Worm (Caenorhabditis elegans) whole organism, late embryonic: Measurements from ENCODE around the gene T09F5.10.

ENCODE experiments used
- F13H6.1 ChIP-seq: sonication (generic microtip); optimal IDR thresholded peaks from 2 replicates; lab custom pipeline; 2016; ENCODE audit warnings: missing genetic modification characterization, missing compliant biosample characterization
- K02D7.2 ChIP-seq: sonication (generic microtip); optimal IDR thresholded peaks from 2 replicates; lab custom pipeline; 2017; ENCODE audit warnings: mild to moderate bottlenecking, missing genetic modification characterization, missing compliant biosample characterization
- ama-1 ChIP-seq: fragments of 150-350 bp; optimal IDR thresholded peaks from 2 replicates; lab custom pipeline; 2014
- ceh-14 ChIP-seq: sonication (generic microtip); optimal IDR thresholded peaks from 2 replicates; lab custom pipeline; 2016; ENCODE audit warnings: missing genotype, missing genetic modification characterization, missing compliant biosample characterization
- ceh-18 ChIP-seq: sonication (generic microtip); optimal IDR thresholded peaks from 2 replicates; lab custom pipeline; 2016; ENCODE audit warnings: missing genetic modification characterization, missing compliant biosample characterization
- ceh-31 ChIP-seq: sonication (generic microtip); optimal IDR thresholded peaks from 2 replicates; lab custom pipeline; 2016; ENCODE audit warnings: missing genetic modification characterization, missing compliant biosample characterization
- ceh-45 ChIP-seq: fragments of 200-800 bp; sonication (Bioruptor generic); IDR thresholded peaks from 2 replicates; pipeline ENCODE4 v1.3.6; 2022; ENCODE audit warnings: missing genetic modification reagents, missing genetic modification characterization, missing compliant biosample characterization
- ceh-48 ChIP-seq: sonication (generic microtip); optimal IDR thresholded peaks from 2 replicates; lab custom pipeline; 2016; ENCODE audit warnings: missing genetic modification characterization, inconsistent platforms, missing compliant biosample characterization
- ceh-9 ChIP-seq: sonication (generic microtip); optimal IDR thresholded peaks from 2 replicates; lab custom pipeline; 2016; ENCODE audit warnings: mild to moderate bottlenecking, missing genetic modification characterization, inconsistent platforms, missing compliant biosample characterization
- che-1 ChIP-seq: sonication (generic microtip); optimal IDR thresholded peaks from 2 replicates; lab custom pipeline; 2016; ENCODE audit warnings: mild to moderate bottlenecking, missing genetic modification characterization, missing compliant biosample characterization
- elt-4 ChIP-seq: sonication (generic microtip); optimal IDR thresholded peaks from 2 replicates; lab custom pipeline; 2016; ENCODE audit warnings: missing genetic modification characterization, missing compliant biosample characterization
- fax-1 ChIP-seq: sonication (generic microtip); optimal IDR thresholded peaks from 2 replicates; lab custom pipeline; 2016; ENCODE audit warnings: missing genotype, missing genetic modification characterization, missing compliant biosample characterization
- fkh-6 ChIP-seq: sonication (generic microtip); optimal IDR thresholded peaks from 2 replicates; lab custom pipeline; 2016; ENCODE audit warnings: missing genetic modification characterization, missing compliant biosample characterization
- gmeb-2 ChIP-seq: sonication (generic microtip); optimal IDR thresholded peaks from 2 replicates; lab custom pipeline; 2016; ENCODE audit warnings: missing genetic modification characterization, inconsistent platforms, missing compliant biosample characterization
- hlh-13 ChIP-seq: fragments of 200-800 bp; sonication (Bioruptor generic); optimal IDR thresholded peaks from 2 replicates; lab custom pipeline; 2018; ENCODE audit warnings: mild to moderate bottlenecking, missing genetic modification characterization, missing compliant biosample characterization
- hlh-15 ChIP-seq: sonication (generic microtip); optimal IDR thresholded peaks from 2 replicates; lab custom pipeline; 2016; ENCODE audit warnings: missing genetic modification characterization, missing compliant biosample characterization
- hlh-30 ChIP-seq: sonication (generic microtip); optimal IDR thresholded peaks from 2 replicates; lab custom pipeline; 2017; ENCODE audit warnings: antibody characterized with exemption, missing genetic modification characterization, missing compliant biosample characterization; ENCODE audit not compliant: insufficient read depth
- lim-6 ChIP-seq: sonication (generic microtip); optimal IDR thresholded peaks from 2 replicates; lab custom pipeline; 2016; ENCODE audit warnings: missing genetic modification characterization, missing compliant biosample characterization
- madf-2 ChIP-seq: sonication (generic microtip); optimal IDR thresholded peaks from 2 replicates; lab custom pipeline; 2017; ENCODE audit warnings: missing genetic modification characterization, missing compliant biosample characterization
- nfya-1 ChIP-seq: sonication (generic microtip); optimal IDR thresholded peaks from 2 replicates; lab custom pipeline; 2017; ENCODE audit warnings: missing genetic modification characterization, mild to moderate bottlenecking, missing compliant biosample characterization, antibody characterized with exemption, moderate library complexity
- nhr-11 ChIP-seq: fragments of 150-350 bp; optimal IDR thresholded peaks from 2 replicates; lab custom pipeline; 2014; ENCODE audit warnings: missing biosample characterization, missing genetic modification characterization
- nhr-232 ChIP-seq: sonication (generic microtip); optimal IDR thresholded peaks from 2 replicates; lab custom pipeline; 2016; ENCODE audit warnings: missing genetic modification characterization, missing compliant biosample characterization
- npax-4 ChIP-seq: sonication (generic microtip); optimal IDR thresholded peaks from 2 replicates; lab custom pipeline; 2016; ENCODE audit warnings: missing genetic modification characterization, missing compliant biosample characterization
- odd-2 ChIP-seq: sonication (generic microtip); optimal IDR thresholded peaks from 2 replicates; lab custom pipeline; 2017; ENCODE audit warnings: antibody characterized with exemption, mild to moderate bottlenecking, missing genetic modification characterization, missing compliant biosample characterization
- pat-9 ChIP-seq: fragments of 200-800 bp; sonication (Bioruptor generic); optimal IDR thresholded peaks from 2 replicates; lab custom pipeline; 2018; ENCODE audit warnings: mild to moderate bottlenecking, missing genetic modification characterization, moderate library complexity, missing compliant biosample characterization
- pax-1 ChIP-seq: fragments of 150-350 bp; optimal IDR thresholded peaks from 2 replicates; lab custom pipeline; 2014; ENCODE audit warnings: missing biosample characterization, missing genetic modification characterization
- pha-2 ChIP-seq: sonication (generic microtip); optimal IDR thresholded peaks from 2 replicates; lab custom pipeline; 2017; ENCODE audit warnings: mild to moderate bottlenecking, missing genetic modification characterization, missing compliant biosample characterization
- pha-4 ChIP-seq: fragments of 150-350 bp; optimal IDR thresholded peaks from 2 replicates; lab custom pipeline; 2018; ENCODE audit warnings: missing biosample characterization, missing genetic modification reagents, missing genetic modification characterization
- pqm-1 ChIP-seq: sonication (generic microtip); optimal IDR thresholded peaks from 2 replicates; lab custom pipeline; 2016; ENCODE audit warnings: missing genetic modification characterization, missing compliant biosample characterization
- pros-1 ChIP-seq: fragments of 150-350 bp; optimal IDR thresholded peaks from 2 replicates; lab custom pipeline; 2014; ENCODE audit warnings: missing biosample characterization, missing genetic modification reagents, missing genetic modification characterization
- tbx-2 ChIP-seq: sonication (generic microtip); optimal IDR thresholded peaks from 2 replicates; lab custom pipeline; 2016; ENCODE audit warnings: missing genetic modification characterization, missing compliant biosample characterization
- tbx-7 ChIP-seq: sonication (generic microtip); optimal IDR thresholded peaks from 2 replicates; lab custom pipeline; 2016; ENCODE audit warnings: missing genotype, missing genetic modification characterization, missing compliant biosample characterization
- unc-86 ChIP-seq: sonication (generic microtip); optimal IDR thresholded peaks from 2 replicates; lab custom pipeline; 2016; ENCODE audit warnings: missing genetic modification characterization, missing compliant biosample characterization
- zip-5 ChIP-seq: sonication (generic microtip); optimal IDR thresholded peaks from 2 replicates; lab custom pipeline; 2016; ENCODE audit warnings: missing genetic modification characterization, missing compliant biosample characterization
- ztf-16 ChIP-seq: sonication (generic microtip); optimal IDR thresholded peaks from 2 replicates; lab custom pipeline; 2017; ENCODE audit warnings: missing genetic modification characterization, missing compliant biosample characterization

Gene T09F5.10

ce11 chrV:15153277-15153676, 26.6 kb upstream of the T09F5.10 start, which contains the start of gene srh-55:
TSS of gene srh-55 (plus strand) at chrV:15153577.
- TF ChIP-seq nhr-232 (tag; lab: Kevin White, UChicago) (no peak), pha-2 (tag; lab: Kevin White, UChicago) (no peak), ceh-45 (GFP tag; lab: Robert Waterston, UW) (no peak), nfya-1 (tag; lab: Kevin White, UChicago) (no peak)

ce11 chrV:15156504-15156903, 23.4 kb upstream of the T09F5.10 start:
- TF ChIP-seq madf-2 (tag; lab: Kevin White, UChicago) (no peak), nhr-11 (tag; lab: Kevin White, UChicago) (no peak), fkh-6 (tag; lab: Kevin White, UChicago) (no peak), pat-9 (tag; lab: Kevin White, UChicago) (no peak), pax-1 (tag; lab: Kevin White, UChicago) (no peak), ceh-14 (tag; lab: Kevin White, UChicago) (no peak), pha-2 (tag; lab: Kevin White, UChicago) (no peak), lim-6 (tag; lab: Kevin White, UChicago) (no peak), ceh-31 (tag; lab: Kevin White, UChicago) (no peak)

- TF ChIP-seq ceh-9 (tag; lab: Kevin White, UChicago), result no peak
- no peak for TF ChIP-seq pha-4 (tag; lab: Kevin White, UChicago)
- no peak for TF ChIP-seq che-1
These were observed 21.2 kb upstream of the T09F5.10 start, which contains the start of gene str-45 for ce11 chrV:15158691-15159090. TSS of gene str-45 (plus strand) at chrV:15158991.

DNA sequence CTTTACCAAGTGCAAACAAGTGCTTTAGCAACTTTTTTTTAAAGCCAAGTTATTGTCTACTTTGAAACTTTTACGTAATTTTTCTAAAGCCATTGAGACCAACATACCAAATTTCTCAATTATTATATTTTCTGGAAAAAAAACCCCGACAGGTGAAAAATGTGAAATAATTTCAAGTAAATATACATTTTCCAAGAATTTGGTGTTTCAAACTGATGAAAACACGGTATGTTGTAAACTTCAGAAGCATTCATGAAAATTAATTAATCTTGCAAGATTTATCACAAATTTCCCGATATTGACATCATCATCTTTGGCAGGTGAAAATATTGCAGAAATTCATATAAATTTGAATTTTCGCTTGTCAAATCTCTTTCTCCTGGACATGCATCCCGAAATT, 17.2 kb upstream of the T09F5.10 start, which contains the start of gene srz-11:
Gene srz-11, plus strand, starts transcription at position 386 of the 400 bp plus-strand sequence.
- TF ChIP-seq tbx-2, result no peak
- no peak for TF ChIP-seq hlh-15
- no peak for TF ChIP-seq fax-1
- TF ChIP-seq elt-4, result no peak
- no peak for TF ChIP-seq ztf-16 (tag; lab: Kevin White, UChicago)
- TF ChIP-seq lim-6 (tag; lab: Kevin White, UChicago), result no peak
- no peak for TF ChIP-seq unc-86 (tag; lab: Kevin White, UChicago)
- no peak for TF ChIP-seq ceh-48 (tag; lab: Kevin White, UChicago)
- TF ChIP-seq hlh-30 (tag; lab: Kevin White, UChicago), result no peak
- TF ChIP-seq npax-4 (tag; lab: Kevin White, UChicago), result no peak
- TF ChIP-seq ceh-9 (tag; lab: Kevin White, UChicago), result no peak
- TF ChIP-seq ceh-45 (GFP tag; lab: Robert Waterston, UW), result no peak
- TF ChIP-seq, all 69 proteins: peak for 0

- TF ChIP-seq fkh-6 (tag; lab: Kevin White, UChicago) (no peak), nhr-11 (tag; lab: Kevin White, UChicago) (no peak), ama-1 (lab: Kevin White, UChicago) (no peak), ceh-9 (tag; lab: Kevin White, UChicago) (no peak), fax-1 (no peak), nhr-232 (tag; lab: Kevin White, UChicago) (no peak), hlh-15 (no peak), odd-2 (no peak), hlh-13 (GFP tag; lab: Kevin White, UChicago) (no peak), pat-9 (tag; lab: Kevin White, UChicago) (no peak), npax-4 (tag; lab: Kevin White, UChicago) (no peak), K02D7.2 (tag; lab: Kevin White, UChicago) (no peak), ceh-18 (tag; lab: Kevin White, UChicago) (no peak), pros-1 (tag; lab: Kevin White, UChicago) (no peak), hlh-30 (tag; lab: Kevin White, UChicago) (no peak), pqm-1 (tag; lab: Kevin White, UChicago) (no peak), F13H6.1 (tag; lab: Kevin White, UChicago) (no peak), tbx-7 (no peak), gmeb-2 (tag; lab: Kevin White, UChicago) (no peak), zip-5 (no peak)
These were observed 4.4 kb upstream of the T09F5.10 start, which contains the start of gene clec-47 for ce11 chrV:15175459-15175858. TSS of gene clec-47 (plus strand) at chrV:15175759.
